Fruit fly (Drosophila melanogaster) whole organism, prepupa: ENCODE measurements around the gene Girdin.
A peak's percentile ranks its signal among the peaks of the same experiment; 100 is the strongest.

Experiments
- Blimp-1 ChIP-seq: fragments of 200-800 bp; sonication (Bioruptor generic); optimal IDR thresholded peaks from 3 replicates; lab custom pipeline; 2017; ENCODE audit warnings: missing biosample characterization, missing genetic modification characterization, mild to moderate bottlenecking, moderate library complexity, missing genetic modification reagents
- CG10631 ChIP-seq: fragments of 200-800 bp; sonication (Bioruptor generic); optimal IDR thresholded peaks from 2 replicates; lab custom pipeline; 2016; ENCODE audit warnings: missing biosample characterization, missing genetic modification characterization
- CG10669 ChIP-seq: fragments of 200-800 bp; sonication (Bioruptor generic); optimal IDR thresholded peaks from 3 replicates; lab custom pipeline; 2018; ENCODE audit warnings: missing biosample characterization, mild to moderate bottlenecking, missing genetic modification characterization, moderate library complexity
- CG11294 ChIP-seq: fragments of 200-800 bp; sonication (Bioruptor generic); IDR thresholded peaks from 2 replicates; pipeline ENCODE4 v1.3.6; 2022; ENCODE audit warnings: missing biosample characterization, missing genetic modification characterization
- CG11762 ChIP-seq: fragments of 200-800 bp; sonication (Bioruptor generic); optimal IDR thresholded peaks from 3 replicates; lab custom pipeline; 2016; ENCODE audit warnings: missing biosample characterization, missing genetic modification characterization; ENCODE audit not compliant: insufficient read depth
- CG11902 ChIP-seq: fragments of 200-800 bp; sonication (Bioruptor generic); optimal IDR thresholded peaks from 3 replicates; lab custom pipeline; 2016; ENCODE audit warnings: missing biosample characterization, missing genetic modification characterization
- CG15336 ChIP-seq: fragments of 200-800 bp; sonication (Bioruptor generic); IDR thresholded peaks from 2 replicates; pipeline ENCODE4 v1.3.6; 2022; ENCODE audit warnings: missing biosample characterization, missing genetic modification characterization
- CG1621 ChIP-seq: fragments of 200-800 bp; sonication (Bioruptor generic); optimal IDR thresholded peaks from 3 replicates; lab custom pipeline; 2018; ENCODE audit warnings: missing biosample characterization, mild to moderate bottlenecking, missing genetic modification characterization
- CG3032 ChIP-seq: fragments of 200-800 bp; optimal IDR thresholded peaks from 2 replicates; lab custom pipeline; 2019; ENCODE audit warnings: missing biosample characterization, mild to moderate bottlenecking, missing genetic modification characterization, moderate library complexity
- CG31627 ChIP-seq: fragments of 200-800 bp; sonication (Bioruptor generic); optimal IDR thresholded peaks from 3 replicates; lab custom pipeline; 2016; ENCODE audit warnings: missing biosample characterization, missing genetic modification characterization
- CG34406 ChIP-seq: fragments of 200-800 bp; sonication (Bioruptor generic); optimal IDR thresholded peaks from 3 replicates; lab custom pipeline; 2016; ENCODE audit warnings: missing biosample characterization, missing genetic modification characterization
- CG3919 ChIP-seq: fragments of 200-800 bp; sonication (Bioruptor generic); optimal IDR thresholded peaks from 3 replicates; lab custom pipeline; 2016; ENCODE audit warnings: missing biosample characterization, missing genetic modification characterization
- CG4318 ChIP-seq: fragments of 200-800 bp; sonication (Bioruptor generic); optimal IDR thresholded peaks from 3 replicates; lab custom pipeline; 2017; ENCODE audit warnings: missing biosample characterization, mild to moderate bottlenecking, missing genetic modification characterization
- CG6163 ChIP-seq: fragments of 200-800 bp; sonication (Bioruptor generic); IDR thresholded peaks from 3 replicates; pipeline ENCODE4 v1.3.6; 2022; ENCODE audit warnings: missing biosample characterization, missing genetic modification characterization
- CG6276 ChIP-seq: fragments of 200-800 bp; sonication (Bioruptor generic); optimal IDR thresholded peaks from 2 replicates; lab custom pipeline; 2017; ENCODE audit warnings: missing biosample characterization, mild to moderate bottlenecking, missing genetic modification characterization
- CG6792 ChIP-seq: fragments of 200-800 bp; sonication (Bioruptor generic); optimal IDR thresholded peaks from 3 replicates; lab custom pipeline; 2016; ENCODE audit warnings: missing biosample characterization, missing genetic modification characterization
- CG6854 ChIP-seq: fragments of 200-800 bp; sonication (Bioruptor generic); optimal IDR thresholded peaks from 2 replicates; lab custom pipeline; 2017; ENCODE audit warnings: missing biosample characterization, mild to moderate bottlenecking, missing genetic modification characterization
- CG7368 ChIP-seq: fragments of 200-800 bp; sonication (Bioruptor generic); optimal IDR thresholded peaks from 3 replicates; lab custom pipeline; 2016; ENCODE audit warnings: missing biosample characterization, missing genetic modification characterization
- CG8119 ChIP-seq: fragments of 200-800 bp; sonication (Bioruptor generic); IDR thresholded peaks from 3 replicates; pipeline ENCODE4 v1.3.6; 2022; ENCODE audit warnings: missing biosample characterization, missing genetic modification characterization
- CG8319 ChIP-seq: fragments of 200-800 bp; sonication (Bioruptor generic); optimal IDR thresholded peaks from 3 replicates; lab custom pipeline; 2016; ENCODE audit warnings: missing biosample characterization, missing genetic modification characterization
- CG8632 ChIP-seq: fragments of 200-800 bp; sonication (Bioruptor generic); optimal IDR thresholded peaks from 3 replicates; lab custom pipeline; 2016; ENCODE audit warnings: missing biosample characterization, missing genetic modification characterization
- CG9139 ChIP-seq: fragments of 200-800 bp; sonication (Bioruptor generic); optimal IDR thresholded peaks from 3 replicates; lab custom pipeline; 2017; ENCODE audit warnings: missing biosample characterization, mild to moderate bottlenecking, missing genetic modification characterization
- Eip75B ChIP-seq: fragments of 200-800 bp; sonication (Bioruptor generic); optimal IDR thresholded peaks from 3 replicates; lab custom pipeline; 2016; ENCODE audit warnings: missing biosample characterization, missing genetic modification characterization
- Eip78C ChIP-seq: fragments of 200-800 bp; sonication (Bioruptor generic); peaks from one replicate; lab custom pipeline; 2016; ENCODE audit warnings: missing biosample characterization, missing genetic modification characterization
- Eip93F ChIP-seq: fragments of 200-800 bp; sonication (Bioruptor generic); optimal IDR thresholded peaks from 2 replicates; lab custom pipeline; 2016; ENCODE audit warnings: missing biosample characterization, mild to moderate bottlenecking, missing genetic modification characterization
- Ets21C ChIP-seq: fragments of 200-800 bp; sonication (Bioruptor generic); optimal IDR thresholded peaks from 3 replicates; lab custom pipeline; 2016; ENCODE audit warnings: missing biosample characterization, missing genetic modification characterization
- Ets96B ChIP-seq: fragments of 200-800 bp; optimal IDR thresholded peaks from 2 replicates; lab custom pipeline; 2019; ENCODE audit warnings: missing biosample characterization, mild to moderate bottlenecking, missing genetic modification characterization, moderate library complexity
- Gug ChIP-seq: fragments of 200-800 bp; sonication (Bioruptor generic); IDR thresholded peaks from 2 replicates; pipeline ENCODE4 v1.3.6; 2022; ENCODE audit warnings: missing biosample characterization, missing genetic modification characterization
- Hr38 ChIP-seq: sonication (Bioruptor generic); optimal IDR thresholded peaks from 2 replicates; lab custom pipeline; 2016; ENCODE audit warnings: missing biosample characterization, missing genetic modification characterization
- Hr39 ChIP-seq: fragments of 200-800 bp; sonication (Bioruptor generic); optimal IDR thresholded peaks from 2 replicates; lab custom pipeline; 2016; ENCODE audit warnings: missing biosample characterization, missing genetic modification characterization
- Hr4 ChIP-seq: fragments of 200-800 bp; sonication (Bioruptor generic); optimal IDR thresholded peaks from 3 replicates; lab custom pipeline; 2016; ENCODE audit warnings: missing biosample characterization, missing genetic modification characterization
- Lpt ChIP-seq: fragments of 200-800 bp; sonication (Bioruptor generic); optimal IDR thresholded peaks from 3 replicates; lab custom pipeline; 2016; ENCODE audit warnings: missing biosample characterization, missing genetic modification characterization
- Met ChIP-seq: fragments of 200-800 bp; sonication (Bioruptor generic); optimal IDR thresholded peaks from 3 replicates; lab custom pipeline; 2016; ENCODE audit warnings: missing biosample characterization, missing genetic modification characterization
- OdsH ChIP-seq: fragments of 200-800 bp; sonication (Bioruptor generic); optimal IDR thresholded peaks from 3 replicates; lab custom pipeline; 2016; ENCODE audit warnings: missing biosample characterization, missing genetic modification characterization
- Smox ChIP-seq: fragments of 200-800 bp; sonication (Bioruptor generic); optimal IDR thresholded peaks from 3 replicates; lab custom pipeline; 2016; ENCODE audit warnings: missing biosample characterization, missing genetic modification characterization
- Sox14 ChIP-seq: fragments of 200-800 bp; sonication (Bioruptor generic); optimal IDR thresholded peaks from 3 replicates; lab custom pipeline; 2016; ENCODE audit warnings: missing biosample characterization, missing genetic modification characterization
- Sox15 ChIP-seq: fragments of 200-800 bp; sonication (Bioruptor generic); optimal IDR thresholded peaks from 3 replicates; lab custom pipeline; 2016; ENCODE audit warnings: missing biosample characterization, missing genetic modification characterization
- achi ChIP-seq: fragments of 200-800 bp; sonication (Bioruptor generic); optimal IDR thresholded peaks from 3 replicates; lab custom pipeline; 2016; ENCODE audit warnings: missing biosample characterization, missing genetic modification characterization
- acj6 ChIP-seq: fragments of 200-800 bp; sonication (Bioruptor generic); optimal IDR thresholded peaks from 3 replicates; lab custom pipeline; 2016; ENCODE audit warnings: missing biosample characterization, missing genetic modification characterization
- cyc ChIP-seq: fragments of 200-800 bp; sonication (Bioruptor generic); optimal IDR thresholded peaks from 3 replicates; lab custom pipeline; 2016; ENCODE audit warnings: missing biosample characterization, missing genetic modification characterization
- dac ChIP-seq: fragments of 200-800 bp; sonication (Bioruptor generic); optimal IDR thresholded peaks from 2 replicates; lab custom pipeline; 2017; ENCODE audit warnings: missing biosample characterization, mild to moderate bottlenecking, missing genetic modification characterization
- eg ChIP-seq: fragments of 200-800 bp; sonication (Bioruptor generic); IDR thresholded peaks from 3 replicates; pipeline ENCODE4 v1.3.6; 2022; ENCODE audit warnings: missing biosample characterization, missing genetic modification characterization
- esn ChIP-seq: fragments of 200-800 bp; sonication (Bioruptor generic); optimal IDR thresholded peaks from 2 replicates; lab custom pipeline; 2016; ENCODE audit warnings: missing biosample characterization, mild to moderate bottlenecking, missing genetic modification characterization, moderate library complexity
- fd59A ChIP-seq: fragments of 200-800 bp; sonication (Bioruptor generic); optimal IDR thresholded peaks from 2 replicates; lab custom pipeline; 2017; ENCODE audit warnings: missing biosample characterization, mild to moderate bottlenecking, missing genetic modification characterization, missing genetic modification reagents
- fd85E ChIP-seq: fragments of 200-800 bp; sonication (Bioruptor generic); optimal IDR thresholded peaks from 3 replicates; lab custom pipeline; 2016; ENCODE audit warnings: missing biosample characterization, missing genetic modification characterization
- fkh ChIP-seq: fragments of 200-800 bp; sonication (Bioruptor generic); optimal IDR thresholded peaks from 3 replicates; lab custom pipeline; 2017; ENCODE audit warnings: missing biosample characterization, mild to moderate bottlenecking, missing genetic modification characterization, moderate library complexity
- lz ChIP-seq: fragments of 200-800 bp; sonication (Bioruptor generic); optimal IDR thresholded peaks from 3 replicates; lab custom pipeline; 2016; ENCODE audit warnings: missing biosample characterization, missing genetic modification characterization
- net ChIP-seq: fragments of 200-800 bp; sonication (Bioruptor generic); optimal IDR thresholded peaks from 3 replicates; lab custom pipeline; 2016; ENCODE audit warnings: missing biosample characterization, missing genetic modification characterization
- salr ChIP-seq, 2 experiments: fragments of 200-800 bp; sonication (Bioruptor generic); optimal IDR thresholded peaks; 3 replicates each; lab custom pipeline; 2016 to 2018; ENCODE audit warnings: missing biosample characterization in 2 of 2, missing genetic modification characterization in 2 of 2, mild to moderate bottlenecking in 1 of 2
- spab ChIP-seq: fragments of 200-800 bp; sonication (Bioruptor generic); optimal IDR thresholded peaks from 2 replicates; lab custom pipeline; 2017; ENCODE audit warnings: missing biosample characterization, mild to moderate bottlenecking, missing genetic modification characterization, missing genetic modification reagents
- ss ChIP-seq, 2 experiments: fragments of 200-800 bp; sonication (Bioruptor generic); optimal IDR thresholded peaks; 2 replicates in 1 of 2; 3 replicates in 1 of 2; lab custom pipeline; 2017 to 2018; ENCODE audit warnings: mild to moderate bottlenecking in 2 of 2, missing biosample characterization in 2 of 2, missing genetic modification characterization in 2 of 2, moderate library complexity in 1 of 2
- svp ChIP-seq: fragments of 200-800 bp; sonication (Bioruptor generic); peaks from one replicate; lab custom pipeline; 2016; ENCODE audit warnings: missing biosample characterization, missing genetic modification characterization
- topi ChIP-seq: fragments of 200-800 bp; sonication (Bioruptor generic); optimal IDR thresholded peaks from 3 replicates; lab custom pipeline; 2016; ENCODE audit warnings: missing biosample characterization, missing genetic modification characterization

Girdin gene

dm6 chr3L:3178530-3179096, at the start of gene Girdin, which contains the start of gene MnM:
Girdin (plus strand) TSS chr3L:3178930.
MnM (minus strand) TSS chr3L:3178580.
- TF ChIP-seq Hr4 (GFP tag; lab: Kevin White, UChicago) (no peak), CG6792 (GFP tag; lab: Kevin White, UChicago) (no peak), eg (no peak), Gug (peak; percentile 28; the same call in 1 of the 2 replicates), OdsH (GFP tag; lab: Kevin White, UChicago) (no peak), Ets21C (GFP tag; lab: Kevin White, UChicago) (no peak), CG10669 (GFP tag; lab: Kevin White, UChicago) (no peak), Eip78C (GFP tag; lab: Kevin White, UChicago) (no peak), CG11762 (GFP tag; lab: Kevin White, UChicago) (no peak), CG9139 (GFP tag; lab: Kevin White, UChicago) (no peak), esn (GFP tag; lab: Kevin White, UChicago) (peak; percentile 76), CG31627 (peak; percentile 79), Hr39 (peak; percentile 81), Sox14 (no peak), Blimp-1 (GFP tag; lab: Kevin White, UChicago) (no peak), Lpt (GFP tag; lab: Kevin White, UChicago) (peak; percentile 19), fd59A (GFP tag; lab: Kevin White, UChicago) (peak; percentile 6), Met (no peak), Eip93F (GFP tag; lab: Kevin White, UChicago) (no peak), Ets96B (tag; lab: Kevin White, UChicago) (no peak), CG8632 (GFP tag; lab: Kevin White, UChicago) (no peak), svp (no peak), acj6 (no peak), CG3032 (tag; lab: Kevin White, UChicago) (peak; percentile 44), topi (GFP tag; lab: Kevin White, UChicago) (no peak), cyc (peak; percentile 57), Smox (peak; percentile 59), CG4318 (no peak), fd85E (GFP tag; lab: Kevin White, UChicago) (no peak), net (GFP tag; lab: Kevin White, UChicago) (no peak), Eip75B (no peak), dac (no peak), CG1621 (tag; lab: Kevin White, UChicago) (no peak), CG6163 (peak; percentile 29; the same call in 1 of the 3 replicates), CG11902 (GFP tag; lab: Kevin White, UChicago) (no peak), Hr38 (GFP tag; lab: Kevin White, UChicago) (no peak), CG3919 (GFP tag; lab: Kevin White, UChicago) (no peak), spab (GFP tag; lab: Kevin White, UChicago) (no peak), CG34406 (GFP tag; lab: Kevin White, UChicago) (peak; percentile 11), CG8319 (GFP tag; lab: Kevin White, UChicago) (no peak), salr (GFP tag; optimal IDR thresholded peaks at IDR 0.05; lab: Kevin White, UChicago) (no peak), CG7368 (no peak), CG15336 (GFP tag; lab: Robert Waterston, UW) (no peak), fkh (GFP tag; lab: Kevin White, UChicago) (no peak), ss (GFP tag; optimal IDR thresholded peaks at IDR 0.05; lab: Kevin White, UChicago) (no peak), lz (GFP tag; lab: Kevin White, UChicago) (peak; percentile 84), achi (GFP tag; lab: Kevin White, UChicago) (no peak), CG8119 (GFP tag; lab: Robert Waterston, UW) (no peak), CG6854 (GFP tag; lab: Kevin White, UChicago) (no peak), CG11294 (no peak), CG10631 (no peak), CG6276 (no peak), Sox15 (GFP tag; lab: Kevin White, UChicago) (peak; percentile 38)
